Fruit fly (Drosophila melanogaster) whole organism, wandering third instar larva: ENCODE measurements around the gene Mkrn1.

Source experiments
- Dif ChIP-seq: fragments of 200-275, 200-300 bp; sonication (Bioruptor generic); optimal IDR thresholded peaks from 2 replicates; lab custom pipeline; 2018; ENCODE audit warnings: missing biosample characterization, missing genetic modification characterization; ENCODE audit not compliant: partially characterized antibody
- Vsx2 ChIP-seq: fragments of 200-300, 225-300 bp; sonication (Bioruptor generic); optimal IDR thresholded peaks from 2 replicates; lab custom pipeline; 2018; ENCODE audit warnings: missing biosample characterization, missing genetic modification characterization; ENCODE audit not compliant: partially characterized antibody
- br ChIP-seq: fragments of 200-800 bp; sonication (Bioruptor generic); optimal IDR thresholded peaks from 2 replicates; lab custom pipeline; 2016; ENCODE audit warnings: missing biosample characterization, missing genetic modification characterization

DNA sequence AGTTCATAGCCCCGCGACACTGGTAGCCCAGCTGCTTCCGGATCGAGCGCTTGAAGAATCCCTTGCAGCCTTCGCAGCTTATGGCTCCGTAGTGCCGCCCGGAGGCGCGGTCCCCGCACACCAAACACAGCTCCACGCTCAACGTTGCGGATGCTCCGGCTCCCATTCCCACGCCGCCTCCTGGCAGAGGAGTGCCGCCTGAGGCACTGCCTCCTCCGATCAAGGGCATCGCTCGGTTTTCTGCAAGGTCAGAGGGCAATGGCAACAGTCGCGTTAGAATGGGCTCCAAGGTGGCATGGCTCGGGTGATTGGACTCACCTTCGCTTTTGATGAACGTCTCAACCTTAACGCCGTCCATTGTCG lies 37.0 kb downstream of the Mkrn1 start:
- TF ChIP-seq Dif (no peak), br (GFP tag; lab: Kevin White, UChicago) (no peak), Vsx2 (GFP tag; lab: Kevin White, UChicago) (no peak)
